Fruit fly (Drosophila melanogaster): ENCODE measurements around the gene CG10347.
A peak's percentile ranks its signal among the peaks of the same experiment; 100 is the strongest.

Gene CG10347

DNA sequence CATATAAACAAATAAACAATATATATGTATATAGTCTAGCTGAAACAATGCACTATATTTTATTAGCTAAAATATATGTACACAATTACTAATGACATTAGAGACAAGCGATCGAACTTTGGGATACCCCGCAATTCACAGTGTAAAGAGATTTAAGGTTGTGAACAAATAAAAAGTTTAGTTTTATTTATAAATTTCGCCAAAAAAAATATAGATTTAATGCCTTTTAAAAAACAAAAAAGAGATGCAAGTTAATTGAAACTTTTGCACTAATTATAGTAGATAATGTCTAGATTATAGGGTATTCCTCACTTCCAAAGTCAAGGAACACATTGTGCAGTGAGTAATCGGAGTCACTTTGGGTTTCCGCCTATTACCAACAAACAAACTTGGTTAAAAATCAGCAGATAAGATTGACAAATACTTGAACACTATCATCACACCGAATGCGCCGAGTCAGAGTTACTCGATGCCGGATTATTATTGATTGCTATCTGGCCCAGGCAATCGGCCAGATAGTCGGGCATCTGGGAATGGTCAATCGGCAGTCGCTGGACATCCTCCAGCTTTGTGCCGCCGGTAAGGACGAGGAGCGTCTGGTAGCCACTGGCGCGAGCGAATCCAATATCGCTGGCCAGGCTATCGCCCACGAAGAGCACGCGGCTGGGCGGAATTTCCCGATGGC is 20.6 kb upstream of the CG10347 start:
- TF ChIP-seq CG6163 (GFP tag; IDR thresholded peaks at IDR 0.05) (no peak), Eip78C (GFP tag) (peak; percentile 34)

DNA sequence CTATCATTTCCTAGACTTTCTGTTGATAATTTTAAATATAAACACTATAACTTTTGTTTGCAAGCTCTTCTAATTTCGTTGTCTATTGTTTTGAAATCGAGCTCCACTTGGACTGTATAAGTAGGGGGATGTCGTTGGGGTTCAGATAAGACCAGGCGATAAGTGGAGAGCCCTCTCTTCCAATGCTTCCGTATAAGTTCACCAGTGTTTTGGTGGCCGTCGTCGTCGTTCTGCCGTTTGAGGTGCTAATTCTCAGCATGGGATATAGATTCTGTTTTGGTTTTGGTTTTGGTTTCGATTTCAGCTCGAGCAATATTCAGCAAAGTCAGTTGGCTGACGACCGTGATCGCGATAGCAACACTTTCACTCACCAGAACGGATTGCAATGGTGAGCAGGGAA is 18.4 kb upstream of the CG10347 start, which contains the start of gene CG15739:
CG15739 (plus strand) TSS at position 204 of the 400 bp plus-strand sequence.
- TF ChIP-seq CG7368 (GFP tag; optimal IDR thresholded peaks at IDR 0.05): no peak
- no peak for TF ChIP-seq CG6163 (GFP tag; IDR thresholded peaks at IDR 0.05)
- no peak for TF ChIP-seq fd59A (GFP tag; optimal IDR thresholded peaks at IDR 0.05)
- no peak for TF ChIP-seq net (GFP tag; optimal IDR thresholded peaks at IDR 0.05)
- TF ChIP-seq cyc (GFP tag; optimal IDR thresholded peaks at IDR 0.05): no peak
- no peak for TF ChIP-seq CG32006 (GFP tag; optimal IDR thresholded peaks at IDR 0.05)
- TF ChIP-seq Hr39 (GFP tag; optimal IDR thresholded peaks at IDR 0.05): no peak
- no peak for TF ChIP-seq CG4318 (GFP tag; optimal IDR thresholded peaks at IDR 0.05)
- TF ChIP-seq CG6792 (GFP tag; optimal IDR thresholded peaks at IDR 0.05): no peak
- no peak for TF ChIP-seq Sox102F (GFP tag; optimal IDR thresholded peaks at IDR 0.05)

DNA sequence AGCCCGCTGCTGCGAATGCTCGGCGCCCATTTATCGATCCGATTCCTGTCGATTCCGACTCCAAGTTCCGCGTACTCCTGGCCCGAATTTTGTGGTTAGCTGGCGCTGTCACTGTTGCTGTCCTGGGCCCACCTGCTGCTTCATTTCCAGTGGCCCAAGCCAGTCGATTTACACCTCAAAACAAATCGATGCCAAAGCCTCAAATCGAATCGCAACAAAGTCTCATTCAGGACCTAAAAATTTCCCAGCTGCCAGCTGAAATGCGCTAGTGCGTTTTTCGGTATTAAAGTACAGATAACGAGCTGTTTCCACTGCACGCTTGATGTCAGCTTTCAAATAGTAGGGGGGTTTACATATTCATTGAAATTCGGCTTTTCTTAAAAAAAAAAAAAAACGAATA is 17.8 kb upstream of the CG10347 start, which contains the start of gene BORCS5:
BORCS5 (minus strand) TSS at position 263 of the 400 bp plus-strand sequence.
- no peak for TF ChIP-seq CG34406 (GFP tag; optimal IDR thresholded peaks at IDR 0.05)
- TF ChIP-seq Eip75B (GFP tag; optimal IDR thresholded peaks at IDR 0.05): no peak
- TF ChIP-seq CG15336 (GFP tag; IDR thresholded peaks at IDR 0.05): 0 out of 2 replicates have a peak, but pooled peaks have one; percentile 7
- TF ChIP-seq CG6163 (GFP tag; IDR thresholded peaks at IDR 0.05): no peak
- TF ChIP-seq dsx (GFP tag; optimal IDR thresholded peaks at IDR 0.05; ENCODE audit: poor library complexity, severe bottlenecking): peak; percentile 97
- TF ChIP-seq CG11762 (GFP tag; optimal IDR thresholded peaks at IDR 0.05; ENCODE audit: insufficient read depth): no peak
- TF ChIP-seq Hr39 (GFP tag; optimal IDR thresholded peaks at IDR 0.05): no peak
- TF ChIP-seq achi (GFP tag; optimal IDR thresholded peaks at IDR 0.05): no peak
- no peak for TF ChIP-seq Ets96B (tag; optimal IDR thresholded peaks at IDR 0.05)

DNA sequence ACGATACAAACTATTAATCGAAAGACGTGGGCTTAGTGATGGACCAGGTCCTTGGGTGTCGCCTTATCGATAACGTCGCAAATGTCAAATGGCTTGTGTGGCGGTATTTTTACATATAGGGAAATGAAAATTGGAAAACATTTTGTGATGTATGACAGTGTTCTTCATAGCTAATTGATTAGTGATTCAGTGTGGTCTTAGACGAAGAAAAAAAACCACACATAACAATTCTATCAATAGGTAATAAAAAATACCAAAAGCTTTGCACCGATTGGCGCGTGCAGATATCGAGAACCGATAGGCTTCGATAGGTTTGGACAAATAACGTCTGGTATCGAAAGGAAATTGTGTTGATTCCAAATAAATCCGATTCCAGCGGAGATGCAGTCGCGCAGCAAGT is 14.1 kb upstream of the CG10347 start, which contains the start of the genes Nrd1 and CG1847:
Nrd1 (minus strand) TSS at position 28 of the 400 bp plus-strand sequence.
CG1847 (plus strand) TSS at position 305 of the 400 bp plus-strand sequence.
- TF ChIP-seq CG10669 (GFP tag; optimal IDR thresholded peaks at IDR 0.05): no peak
- TF ChIP-seq cyc (GFP tag; optimal IDR thresholded peaks at IDR 0.05): no peak
- TF ChIP-seq Hr4 (GFP tag; optimal IDR thresholded peaks at IDR 0.05): no peak
- no peak for TF ChIP-seq CG7368 (GFP tag; optimal IDR thresholded peaks at IDR 0.05)

DNA sequence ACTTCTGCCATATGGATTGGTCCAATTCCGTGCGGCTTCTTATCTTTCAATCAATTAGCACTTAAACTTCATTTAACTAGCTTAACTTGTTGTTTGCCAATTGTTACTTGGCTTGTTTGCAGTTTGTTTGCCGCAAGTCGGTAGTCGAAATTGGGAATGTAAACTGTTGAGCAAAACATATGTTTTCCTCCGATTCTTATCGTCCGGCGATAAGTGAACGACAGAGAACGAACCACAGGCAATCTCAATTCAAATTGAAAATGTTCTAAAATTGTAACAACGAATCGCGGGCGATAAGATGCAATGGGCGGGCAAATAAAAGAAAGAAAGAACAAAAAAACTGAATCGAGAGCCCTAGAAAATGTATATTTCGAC is 3.7 kb upstream of the CG10347 start:
- TF ChIP-seq Blimp-1 (GFP tag; optimal IDR thresholded peaks at IDR 0.05) (no peak), CG10631 (GFP tag; optimal IDR thresholded peaks at IDR 0.05) (no peak), fkh (GFP tag; optimal IDR thresholded peaks at IDR 0.05) (peak; percentile 28), CG11902 (GFP tag; optimal IDR thresholded peaks at IDR 0.05) (no peak), Eip78C (GFP tag) (peak; percentile 56), CG8632 (GFP tag; optimal IDR thresholded peaks at IDR 0.05) (no peak), eg (GFP tag; IDR thresholded peaks at IDR 0.05) (no peak), Smox (GFP tag; optimal IDR thresholded peaks at IDR 0.05) (no peak), CG6276 (GFP tag; optimal IDR thresholded peaks at IDR 0.05) (no peak), net (GFP tag; optimal IDR thresholded peaks at IDR 0.05) (no peak), Hr39 (GFP tag; optimal IDR thresholded peaks at IDR 0.05) (no peak), CG16779 (tag; optimal IDR thresholded peaks at IDR 0.05) (no peak), CG31627 (GFP tag; optimal IDR thresholded peaks at IDR 0.05) (no peak), CG3032 (tag; optimal IDR thresholded peaks at IDR 0.05) (no peak), fd85E (GFP tag; optimal IDR thresholded peaks at IDR 0.05) (no peak)
